Worm (Caenorhabditis elegans) whole organism, early embryonic: ENCODE results near the gene clpf-1.

ENCODE experiments used
- B0310.2 ChIP-seq: sonication (generic microtip); optimal IDR thresholded peaks from 2 replicates; lab custom pipeline; 2016; ENCODE audit warnings: mild to moderate bottlenecking, missing genetic modification characterization, missing compliant biosample characterization
- F13C5.2 ChIP-seq: sonication (generic microtip); optimal IDR thresholded peaks from 2 replicates; lab custom pipeline; 2017; ENCODE audit warnings: mild to moderate bottlenecking, missing genetic modification characterization, inconsistent platforms, missing compliant biosample characterization
- aly-1 ChIP-seq: sonication (generic microtip); optimal IDR thresholded peaks from 2 replicates; lab custom pipeline; 2016; ENCODE audit warnings: missing genetic modification characterization, missing compliant biosample characterization
- ama-1 ChIP-seq: fragments of 150-350 bp; optimal IDR thresholded peaks from 2 replicates; lab custom pipeline; 2014
- ceh-13 ChIP-seq: fragments of 200-800 bp; sonication (Bioruptor generic); optimal IDR thresholded peaks from 2 replicates; lab custom pipeline; 2018; ENCODE audit warnings: mild to moderate bottlenecking, missing genetic modification characterization, missing compliant biosample characterization
- ceh-36 ChIP-seq: sonication (generic microtip); optimal IDR thresholded peaks from 2 replicates; lab custom pipeline; 2016; ENCODE audit warnings: missing genetic modification characterization, inconsistent platforms, missing compliant biosample characterization
- ets-7 ChIP-seq: sonication (generic microtip); optimal IDR thresholded peaks from 2 replicates; lab custom pipeline; 2016; ENCODE audit warnings: missing genotype, missing genetic modification characterization, missing compliant biosample characterization
- flt-1 ChIP-seq: fragments of 200-800 bp; sonication (Bioruptor generic); IDR thresholded peaks from 2 replicates; pipeline ENCODE4 v1.3.6; 2022; ENCODE audit warnings: missing genetic modification characterization, missing compliant biosample characterization
- hmbx-1 ChIP-seq: sonication (generic microtip); optimal IDR thresholded peaks from 2 replicates; lab custom pipeline; 2016; ENCODE audit warnings: mild to moderate bottlenecking, missing genetic modification characterization, missing compliant biosample characterization
- hmg-4 ChIP-seq: fragments of 200-800 bp; sonication (Bioruptor generic); optimal IDR thresholded peaks from 2 replicates; lab custom pipeline; 2018; ENCODE audit warnings: mild to moderate bottlenecking, missing genetic modification characterization, missing compliant biosample characterization
- hnd-1 ChIP-seq: sonication (generic microtip); optimal IDR thresholded peaks from 2 replicates; lab custom pipeline; 2016; ENCODE audit warnings: missing genetic modification characterization, missing compliant biosample characterization
- pes-1 ChIP-seq: fragments of 200-800 bp; sonication (Bioruptor generic); IDR thresholded peaks from 2 replicates; pipeline ENCODE4 v1.3.6; 2022; ENCODE audit warnings: missing genetic modification reagents, missing genetic modification characterization, missing compliant biosample characterization
- scrt-1 ChIP-seq: fragments of 200-800 bp; sonication (Bioruptor generic); IDR thresholded peaks from 2 replicates; pipeline ENCODE4 v1.3.6; 2022; ENCODE audit warnings: missing genetic modification characterization, missing compliant biosample characterization
- sea-1 ChIP-seq: fragments of 200-800 bp; sonication (Bioruptor generic); conservative IDR thresholded peaks from 2 replicates; pipeline ENCODE4 v1.3.6; 2022; ENCODE audit warnings: missing genetic modification characterization, missing compliant biosample characterization
- tbx-11 ChIP-seq: fragments of 200-800 bp; sonication (Bioruptor generic); IDR thresholded peaks from 2 replicates; pipeline ENCODE4 v1.3.6; 2022; ENCODE audit warnings: missing genetic modification characterization, missing compliant biosample characterization
- tbx-37 ChIP-seq: fragments of 200-800 bp; sonication (Bioruptor generic); conservative IDR thresholded peaks from 2 replicates; pipeline ENCODE4 v1.3.6; 2022; ENCODE audit warnings: missing genetic modification reagents, missing genetic modification characterization, missing compliant biosample characterization
- tra-4 ChIP-seq: sonication (generic microtip); optimal IDR thresholded peaks from 2 replicates; lab custom pipeline; 2017; ENCODE audit warnings: missing genetic modification characterization, missing compliant biosample characterization

The clpf-1 gene

ce11 chrIII:3404354-3404913, 6.9 kb downstream of the clpf-1 start, which contains the start of the genes npp-9 and F59A2.5:
Gene npp-9 (minus strand): TSS chrIII:3404479.
Gene F59A2.5 (plus strand): TSS chrIII:3404863.
- 0 out of 2 replicates have a peak, but pooled peaks have one; percentile 24 for TF ChIP-seq tbx-11 (GFP tag; lab: Robert Waterston, UW)
- TF ChIP-seq ceh-36 (tag; lab: Kevin White, UChicago), result no peak
- peak; percentile 32 for TF ChIP-seq F13C5.2 (tag; lab: Kevin White, UChicago)
- no peak for TF ChIP-seq tra-4 (tag; lab: Kevin White, UChicago)

- TF ChIP-seq tbx-37, result no peak
- no peak for TF ChIP-seq ceh-36 (tag; lab: Kevin White, UChicago)
- no peak for TF ChIP-seq hmg-4 (GFP tag; lab: Kevin White, UChicago)
Observed at ce11 chrIII:3405535-3405934, 8.0 kb downstream of the clpf-1 start, which contains the start of gene golg-4. Gene golg-4 (plus strand): TSS chrIII:3405568.

ce11 chrIII:3413437-3413836, 15.9 kb downstream of the clpf-1 start:
- no peak for TF ChIP-seq sea-1 (GFP tag; lab: Robert Waterston, UW)
- TF ChIP-seq hmbx-1 (tag; lab: Kevin White, UChicago), result no peak
- TF ChIP-seq B0310.2, result no peak
- TF ChIP-seq ceh-36 (tag; lab: Kevin White, UChicago), result no peak
- TF ChIP-seq F13C5.2 (tag; lab: Kevin White, UChicago), result no peak
- TF ChIP-seq hnd-1 (tag; lab: Kevin White, UChicago), result no peak
- no peak for TF ChIP-seq pes-1 (GFP tag; lab: Robert Waterston, UW)
- no peak for TF ChIP-seq ets-7 (tag; lab: Kevin White, UChicago)
- TF ChIP-seq flt-1 (GFP tag; lab: Robert Waterston, UW), result no peak
- TF ChIP-seq tbx-11 (GFP tag; lab: Robert Waterston, UW), result no peak
- no peak for TF ChIP-seq hmg-4 (GFP tag; lab: Kevin White, UChicago)
- TF ChIP-seq ama-1, result no peak
- no peak for TF ChIP-seq ceh-13
- no peak for TF ChIP-seq tra-4 (tag; lab: Kevin White, UChicago)
- TF ChIP-seq scrt-1, result no peak
- no peak for TF ChIP-seq aly-1 (tag; lab: Kevin White, UChicago)
- TF ChIP-seq tbx-37, result no peak

- TF ChIP-seq hnd-1 (tag; lab: Kevin White, UChicago) (no peak), aly-1 (tag; lab: Kevin White, UChicago) (no peak), F13C5.2 (tag; lab: Kevin White, UChicago) (no peak), sea-1 (GFP tag; lab: Robert Waterston, UW) (no peak), ets-7 (tag; lab: Kevin White, UChicago) (no peak), tra-4 (tag; lab: Kevin White, UChicago) (no peak), ama-1 (no peak), B0310.2 (no peak), hmg-4 (GFP tag; lab: Kevin White, UChicago) (no peak)
Observed at ce11 chrIII:3414412-3414811, 16.9 kb downstream of the clpf-1 start.

DNA sequence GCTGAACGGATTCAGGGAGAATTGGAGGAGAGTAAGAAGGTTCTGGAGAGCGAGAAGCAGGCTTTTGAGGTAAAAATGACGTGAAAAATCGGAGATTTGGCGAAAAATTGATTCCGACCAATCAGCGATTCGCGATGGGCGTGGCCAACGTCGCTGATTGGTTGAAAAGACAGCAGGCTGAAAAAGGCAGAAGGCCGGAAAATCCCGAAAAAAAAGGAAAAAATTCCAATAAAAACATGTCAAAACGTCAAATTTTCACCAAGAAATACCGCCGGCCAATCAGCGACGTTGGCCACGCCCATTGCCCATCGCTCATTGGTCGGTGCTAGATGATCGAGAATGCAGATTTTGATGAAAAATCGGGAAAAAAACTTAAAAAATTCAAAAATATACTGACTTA, 19.9 kb downstream of the clpf-1 start:
- TF ChIP-seq B0310.2 (no peak), ama-1 (no peak), sea-1 (GFP tag; lab: Robert Waterston, UW) (no peak), scrt-1 (no peak), flt-1 (GFP tag; lab: Robert Waterston, UW) (no peak), hnd-1 (tag; lab: Kevin White, UChicago) (no peak), ceh-13 (no peak), hmbx-1 (tag; lab: Kevin White, UChicago) (no peak), tbx-11 (GFP tag; lab: Robert Waterston, UW) (no peak), hmg-4 (GFP tag; lab: Kevin White, UChicago) (no peak), F13C5.2 (tag; lab: Kevin White, UChicago) (no peak), aly-1 (tag; lab: Kevin White, UChicago) (no peak), tra-4 (tag; lab: Kevin White, UChicago) (no peak), pes-1 (GFP tag; lab: Robert Waterston, UW) (no peak), tbx-37 (no peak), ceh-36 (tag; lab: Kevin White, UChicago) (no peak), ets-7 (tag; lab: Kevin White, UChicago) (no peak)

DNA sequence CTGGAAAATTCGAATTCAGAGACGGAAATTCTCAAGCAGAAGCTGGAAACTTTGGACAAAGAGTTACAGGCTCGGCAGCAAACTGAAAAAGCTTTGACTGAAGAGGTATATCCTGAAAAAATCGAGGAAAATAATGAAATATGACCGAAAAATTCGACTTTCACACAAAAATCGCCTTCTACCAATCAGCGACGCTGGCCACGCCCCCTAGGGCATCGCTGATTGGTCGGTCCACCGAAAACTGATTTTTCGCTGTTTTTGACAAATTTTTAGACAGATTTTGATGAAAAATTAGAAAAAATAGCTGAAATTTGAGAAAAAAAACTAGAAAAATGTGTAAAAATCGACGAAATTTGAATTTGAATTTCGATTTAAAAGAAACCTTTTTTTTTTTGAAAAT, 21.4 kb downstream of the clpf-1 start:
- no peak for TF ChIP-seq aly-1 (tag; lab: Kevin White, UChicago)
- TF ChIP-seq ama-1, result no peak
- no peak for TF ChIP-seq ceh-13
- TF ChIP-seq scrt-1, result no peak
- no peak for TF ChIP-seq flt-1 (GFP tag; lab: Robert Waterston, UW)
- TF ChIP-seq pes-1 (GFP tag; lab: Robert Waterston, UW), result no peak
- TF ChIP-seq tra-4 (tag; lab: Kevin White, UChicago), result no peak
- TF ChIP-seq sea-1 (GFP tag; lab: Robert Waterston, UW), result no peak
- TF ChIP-seq ets-7 (tag; lab: Kevin White, UChicago), result no peak
- no peak for TF ChIP-seq B0310.2
- no peak for TF ChIP-seq ceh-36 (tag; lab: Kevin White, UChicago)
- TF ChIP-seq tbx-37, result no peak
- no peak for TF ChIP-seq hmg-4 (GFP tag; lab: Kevin White, UChicago)

DNA sequence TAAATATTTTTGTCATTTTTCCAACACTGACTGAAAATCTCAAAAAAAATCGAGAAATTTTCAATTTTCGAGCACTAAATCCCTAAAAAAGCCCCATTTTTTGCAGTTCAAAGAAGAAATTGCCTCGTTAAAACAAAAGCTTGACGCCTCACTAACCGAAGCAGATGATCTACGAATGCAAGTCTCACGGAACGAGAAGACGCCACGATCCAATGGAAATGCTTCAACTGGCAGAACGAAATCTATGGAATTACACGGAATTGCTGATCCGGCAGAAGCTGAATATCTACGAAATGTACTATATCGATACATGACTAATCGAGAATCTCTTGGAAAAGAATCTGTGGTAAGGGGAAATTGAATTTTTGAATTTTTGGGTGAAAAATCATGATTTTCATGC, 26.4 kb downstream of the clpf-1 start:
- 0 out of 2 replicates have a peak, but pooled peaks have one; percentile 4 for TF ChIP-seq tbx-37
- no peak for TF ChIP-seq hnd-1 (tag; lab: Kevin White, UChicago)

ce11 chrIII:3425438-3425837, 27.9 kb downstream of the clpf-1 start, which contains the start of gene metl-18:
Gene metl-18 (plus strand): TSS chrIII:3425738.
- no peak for TF ChIP-seq ceh-36 (tag; lab: Kevin White, UChicago)
- no peak for TF ChIP-seq ets-7 (tag; lab: Kevin White, UChicago)
- no peak for TF ChIP-seq scrt-1
- no peak for TF ChIP-seq ama-1
- TF ChIP-seq aly-1 (tag; lab: Kevin White, UChicago), result no peak
- TF ChIP-seq flt-1 (GFP tag; lab: Robert Waterston, UW), result no peak
- TF ChIP-seq ceh-13, result no peak
- TF ChIP-seq hmbx-1 (tag; lab: Kevin White, UChicago), result no peak
- TF ChIP-seq pes-1 (GFP tag; lab: Robert Waterston, UW), result no peak
- TF ChIP-seq F13C5.2 (tag; lab: Kevin White, UChicago), result no peak
- no peak for TF ChIP-seq tbx-11 (GFP tag; lab: Robert Waterston, UW)
- TF ChIP-seq sea-1 (GFP tag; lab: Robert Waterston, UW), result no peak
- TF ChIP-seq tbx-37, result no peak
- no peak for TF ChIP-seq hmg-4 (GFP tag; lab: Kevin White, UChicago)
- TF ChIP-seq tra-4 (tag; lab: Kevin White, UChicago), result no peak
- TF ChIP-seq B0310.2, result no peak
- no peak for TF ChIP-seq hnd-1 (tag; lab: Kevin White, UChicago)
